Worm (Caenorhabditis elegans): ENCODE measurements around the gene gldi-7.
A peak's percentile ranks its signal among the peaks of the same experiment; 100 is the strongest.

DNA sequence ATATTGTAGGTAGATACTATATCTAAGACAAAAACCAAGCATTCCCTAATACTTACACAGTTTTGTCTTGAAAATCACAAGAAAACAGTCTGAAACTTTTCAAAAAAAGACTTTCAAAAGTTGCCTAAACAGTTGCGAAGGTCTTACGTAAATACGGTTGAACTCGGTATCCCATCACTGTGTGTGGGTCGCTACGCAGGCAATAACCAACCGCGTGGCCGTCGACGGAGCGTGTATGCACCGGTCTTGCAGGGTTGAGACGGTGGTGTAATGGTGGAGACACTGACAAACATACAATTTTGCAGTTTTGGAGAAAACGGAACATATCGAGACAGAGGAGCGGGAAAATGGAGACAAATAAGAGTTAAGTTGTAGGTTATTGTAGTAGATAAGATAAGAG, 30.2 kb upstream of the gldi-7 start, which contains the start of gene iff-2:
- peak; percentile 46 for TF ChIP-seq ref-1 (GFP tag; conservative IDR thresholded peaks at IDR 0.05)
- peak; percentile 89 for TF ChIP-seq flt-1 (GFP tag; IDR thresholded peaks at IDR 0.05)

Data from whole organism, midembryonic.